Worm (Caenorhabditis elegans) whole organism, young adult: Measurements from ENCODE around the gene tbx-35.
"Not testable (repeated sequence)": the region's sequence is repeated elsewhere in the genome, so short reads cannot be mapped to it uniquely, and the experiment has no call there.

Experiments
- F57C9.4 ChIP-seq: sonication (generic microtip); optimal IDR thresholded peaks from 2 replicates; lab custom pipeline; 2017; ENCODE audit warnings: mild to moderate bottlenecking, missing genetic modification characterization, missing compliant biosample characterization
- Y53F4B.3 ChIP-seq: fragments of 200-800 bp; sonication (Bioruptor generic); IDR thresholded peaks from 2 replicates; pipeline ENCODE4 v1.3.6; 2022; ENCODE audit warnings: missing genetic modification reagents, missing genetic modification characterization, missing compliant biosample characterization
- egl-44 ChIP-seq: fragments of 200-800 bp; sonication (Bioruptor generic); IDR thresholded peaks from 2 replicates; pipeline ENCODE4 v1.3.6; 2022; ENCODE audit warnings: missing genetic modification reagents, missing genetic modification characterization, missing compliant biosample characterization
- ets-4 ChIP-seq: fragments of 200-800 bp; sonication (Bioruptor generic); optimal IDR thresholded peaks from 2 replicates; lab custom pipeline; 2018; ENCODE audit warnings: mild to moderate bottlenecking, missing genetic modification characterization, missing compliant biosample characterization
- pha-4 ChIP-seq: fragments of 150-350 bp; sonication (generic microtip); optimal IDR thresholded peaks from 2 replicates; lab custom pipeline; 2014; ENCODE audit warnings: missing biosample characterization, missing genetic modification reagents, missing genetic modification characterization
- sdz-38 ChIP-seq: sonication (generic microtip); optimal IDR thresholded peaks from 2 replicates; lab custom pipeline; 2016; ENCODE audit warnings: missing genotype, missing genetic modification characterization, missing compliant biosample characterization
- sptf-2 ChIP-seq: fragments of 200-800 bp; sonication (Bioruptor generic); optimal IDR thresholded peaks from 2 replicates; lab custom pipeline; 2018; ENCODE audit warnings: mild to moderate bottlenecking, missing genetic modification characterization, missing compliant biosample characterization
- ztf-22 ChIP-seq: fragments of 200-800 bp; sonication (Bioruptor generic); optimal IDR thresholded peaks from 2 replicates; lab custom pipeline; 2018; ENCODE audit warnings: mild to moderate bottlenecking, missing genetic modification characterization, moderate library complexity, missing compliant biosample characterization
- ztf-6 ChIP-seq: fragments of 200-800 bp; sonication (Bioruptor generic); IDR thresholded peaks from 2 replicates; pipeline ENCODE4 v1.3.6; 2022; ENCODE audit warnings: missing genetic modification reagents, missing genetic modification characterization, missing compliant biosample characterization

- not testable (repeated sequence) for TF ChIP-seq pha-4 (tag; lab: Kevin White, UChicago); F57C9.4 (tag; lab: Kevin White, UChicago); sptf-2; ets-4 (GFP tag; lab: Kevin White, UChicago); ztf-22 (GFP tag; lab: Kevin White, UChicago); egl-44 (GFP tag; lab: Robert Waterston, UW); Y53F4B.3 (GFP tag; lab: Robert Waterston, UW); sdz-38; ztf-6 (GFP tag; lab: Robert Waterston, UW)
Measured at ce11 chrII:5540113-5540512, 14.9 kb upstream of the tbx-35 start, which contains the start of gene hlh-27.
